Fruit fly (Drosophila melanogaster) whole organism, prepupa: ENCODE data around the gene CG4213.

Source experiments
- Blimp-1 ChIP-seq: fragments of 200-800 bp; sonication (Bioruptor generic); optimal IDR thresholded peaks from 3 replicates; lab custom pipeline; 2017; ENCODE audit warnings: missing biosample characterization, missing genetic modification characterization, mild to moderate bottlenecking, moderate library complexity, missing genetic modification reagents
- CG10631 ChIP-seq: fragments of 200-800 bp; sonication (Bioruptor generic); optimal IDR thresholded peaks from 2 replicates; lab custom pipeline; 2016; ENCODE audit warnings: missing biosample characterization, missing genetic modification characterization
- CG10669 ChIP-seq: fragments of 200-800 bp; sonication (Bioruptor generic); optimal IDR thresholded peaks from 3 replicates; lab custom pipeline; 2018; ENCODE audit warnings: missing biosample characterization, mild to moderate bottlenecking, missing genetic modification characterization, moderate library complexity
- CG11294 ChIP-seq: fragments of 200-800 bp; sonication (Bioruptor generic); IDR thresholded peaks from 2 replicates; pipeline ENCODE4 v1.3.6; 2022; ENCODE audit warnings: missing biosample characterization, missing genetic modification characterization
- CG11762 ChIP-seq: fragments of 200-800 bp; sonication (Bioruptor generic); optimal IDR thresholded peaks from 3 replicates; lab custom pipeline; 2016; ENCODE audit warnings: missing biosample characterization, missing genetic modification characterization; ENCODE audit not compliant: insufficient read depth
- CG11902 ChIP-seq: fragments of 200-800 bp; sonication (Bioruptor generic); optimal IDR thresholded peaks from 3 replicates; lab custom pipeline; 2016; ENCODE audit warnings: missing biosample characterization, missing genetic modification characterization
- CG15336 ChIP-seq: fragments of 200-800 bp; sonication (Bioruptor generic); IDR thresholded peaks from 2 replicates; pipeline ENCODE4 v1.3.6; 2022; ENCODE audit warnings: missing biosample characterization, missing genetic modification characterization
- CG1621 ChIP-seq: fragments of 200-800 bp; sonication (Bioruptor generic); optimal IDR thresholded peaks from 3 replicates; lab custom pipeline; 2018; ENCODE audit warnings: missing biosample characterization, mild to moderate bottlenecking, missing genetic modification characterization
- CG16779 ChIP-seq: fragments of 200-800 bp; sonication (Bioruptor generic); optimal IDR thresholded peaks from 3 replicates; lab custom pipeline; 2017; ENCODE audit warnings: missing biosample characterization, mild to moderate bottlenecking, missing genetic modification characterization
- CG3032 ChIP-seq: fragments of 200-800 bp; optimal IDR thresholded peaks from 2 replicates; lab custom pipeline; 2019; ENCODE audit warnings: missing biosample characterization, mild to moderate bottlenecking, missing genetic modification characterization, moderate library complexity
- CG32006 ChIP-seq: fragments of 200-800 bp; sonication (Bioruptor generic); optimal IDR thresholded peaks from 3 replicates; lab custom pipeline; 2017; ENCODE audit warnings: missing biosample characterization, mild to moderate bottlenecking, missing genetic modification characterization
- CG34406 ChIP-seq: fragments of 200-800 bp; sonication (Bioruptor generic); optimal IDR thresholded peaks from 3 replicates; lab custom pipeline; 2016; ENCODE audit warnings: missing biosample characterization, missing genetic modification characterization
- CG3919 ChIP-seq: fragments of 200-800 bp; sonication (Bioruptor generic); optimal IDR thresholded peaks from 3 replicates; lab custom pipeline; 2016; ENCODE audit warnings: missing biosample characterization, missing genetic modification characterization
- CG4318 ChIP-seq: fragments of 200-800 bp; sonication (Bioruptor generic); optimal IDR thresholded peaks from 3 replicates; lab custom pipeline; 2017; ENCODE audit warnings: missing biosample characterization, mild to moderate bottlenecking, missing genetic modification characterization
- CG6163 ChIP-seq: fragments of 200-800 bp; sonication (Bioruptor generic); IDR thresholded peaks from 3 replicates; pipeline ENCODE4 v1.3.6; 2022; ENCODE audit warnings: missing biosample characterization, missing genetic modification characterization
- CG6276 ChIP-seq: fragments of 200-800 bp; sonication (Bioruptor generic); optimal IDR thresholded peaks from 2 replicates; lab custom pipeline; 2017; ENCODE audit warnings: missing biosample characterization, mild to moderate bottlenecking, missing genetic modification characterization
- CG6792 ChIP-seq: fragments of 200-800 bp; sonication (Bioruptor generic); optimal IDR thresholded peaks from 3 replicates; lab custom pipeline; 2016; ENCODE audit warnings: missing biosample characterization, missing genetic modification characterization
- CG6808 ChIP-seq: fragments of 200-800 bp; sonication (Bioruptor generic); optimal IDR thresholded peaks from 3 replicates; lab custom pipeline; 2017; ENCODE audit warnings: missing biosample characterization, missing genetic modification characterization, mild to moderate bottlenecking, moderate library complexity, missing genetic modification reagents
- CG6854 ChIP-seq: fragments of 200-800 bp; sonication (Bioruptor generic); optimal IDR thresholded peaks from 2 replicates; lab custom pipeline; 2017; ENCODE audit warnings: missing biosample characterization, mild to moderate bottlenecking, missing genetic modification characterization
- CG7368 ChIP-seq: fragments of 200-800 bp; sonication (Bioruptor generic); optimal IDR thresholded peaks from 3 replicates; lab custom pipeline; 2016; ENCODE audit warnings: missing biosample characterization, missing genetic modification characterization
- CG8119 ChIP-seq: fragments of 200-800 bp; sonication (Bioruptor generic); IDR thresholded peaks from 3 replicates; pipeline ENCODE4 v1.3.6; 2022; ENCODE audit warnings: missing biosample characterization, missing genetic modification characterization
- CG8632 ChIP-seq: fragments of 200-800 bp; sonication (Bioruptor generic); optimal IDR thresholded peaks from 3 replicates; lab custom pipeline; 2016; ENCODE audit warnings: missing biosample characterization, missing genetic modification characterization
- Eip78C ChIP-seq: fragments of 200-800 bp; sonication (Bioruptor generic); peaks from one replicate; lab custom pipeline; 2016; ENCODE audit warnings: missing biosample characterization, missing genetic modification characterization
- Eip93F ChIP-seq: fragments of 200-800 bp; sonication (Bioruptor generic); optimal IDR thresholded peaks from 2 replicates; lab custom pipeline; 2016; ENCODE audit warnings: missing biosample characterization, mild to moderate bottlenecking, missing genetic modification characterization
- Ets21C ChIP-seq: fragments of 200-800 bp; sonication (Bioruptor generic); optimal IDR thresholded peaks from 3 replicates; lab custom pipeline; 2016; ENCODE audit warnings: missing biosample characterization, missing genetic modification characterization
- Ets96B ChIP-seq: fragments of 200-800 bp; optimal IDR thresholded peaks from 2 replicates; lab custom pipeline; 2019; ENCODE audit warnings: missing biosample characterization, mild to moderate bottlenecking, missing genetic modification characterization, moderate library complexity
- Gug ChIP-seq: fragments of 200-800 bp; sonication (Bioruptor generic); IDR thresholded peaks from 2 replicates; pipeline ENCODE4 v1.3.6; 2022; ENCODE audit warnings: missing biosample characterization, missing genetic modification characterization
- Hr38 ChIP-seq: sonication (Bioruptor generic); optimal IDR thresholded peaks from 2 replicates; lab custom pipeline; 2016; ENCODE audit warnings: missing biosample characterization, missing genetic modification characterization
- Hr39 ChIP-seq: fragments of 200-800 bp; sonication (Bioruptor generic); optimal IDR thresholded peaks from 2 replicates; lab custom pipeline; 2016; ENCODE audit warnings: missing biosample characterization, missing genetic modification characterization
- Hr4 ChIP-seq: fragments of 200-800 bp; sonication (Bioruptor generic); optimal IDR thresholded peaks from 3 replicates; lab custom pipeline; 2016; ENCODE audit warnings: missing biosample characterization, missing genetic modification characterization
- Lpt ChIP-seq: fragments of 200-800 bp; sonication (Bioruptor generic); optimal IDR thresholded peaks from 3 replicates; lab custom pipeline; 2016; ENCODE audit warnings: missing biosample characterization, missing genetic modification characterization
- Met ChIP-seq: fragments of 200-800 bp; sonication (Bioruptor generic); optimal IDR thresholded peaks from 3 replicates; lab custom pipeline; 2016; ENCODE audit warnings: missing biosample characterization, missing genetic modification characterization
- OdsH ChIP-seq: fragments of 200-800 bp; sonication (Bioruptor generic); optimal IDR thresholded peaks from 3 replicates; lab custom pipeline; 2016; ENCODE audit warnings: missing biosample characterization, missing genetic modification characterization
- Smox ChIP-seq: fragments of 200-800 bp; sonication (Bioruptor generic); optimal IDR thresholded peaks from 3 replicates; lab custom pipeline; 2016; ENCODE audit warnings: missing biosample characterization, missing genetic modification characterization
- Sox102F ChIP-seq: fragments of 200-800 bp; sonication (Bioruptor generic); optimal IDR thresholded peaks from 2 replicates; lab custom pipeline; 2016; ENCODE audit warnings: missing biosample characterization, mild to moderate bottlenecking, missing genetic modification characterization
- Sox15 ChIP-seq: fragments of 200-800 bp; sonication (Bioruptor generic); optimal IDR thresholded peaks from 3 replicates; lab custom pipeline; 2016; ENCODE audit warnings: missing biosample characterization, missing genetic modification characterization
- achi ChIP-seq: fragments of 200-800 bp; sonication (Bioruptor generic); optimal IDR thresholded peaks from 3 replicates; lab custom pipeline; 2016; ENCODE audit warnings: missing biosample characterization, missing genetic modification characterization
- acj6 ChIP-seq: fragments of 200-800 bp; sonication (Bioruptor generic); optimal IDR thresholded peaks from 3 replicates; lab custom pipeline; 2016; ENCODE audit warnings: missing biosample characterization, missing genetic modification characterization
- dac ChIP-seq: fragments of 200-800 bp; sonication (Bioruptor generic); optimal IDR thresholded peaks from 2 replicates; lab custom pipeline; 2017; ENCODE audit warnings: missing biosample characterization, mild to moderate bottlenecking, missing genetic modification characterization
- eg ChIP-seq: fragments of 200-800 bp; sonication (Bioruptor generic); IDR thresholded peaks from 3 replicates; pipeline ENCODE4 v1.3.6; 2022; ENCODE audit warnings: missing biosample characterization, missing genetic modification characterization
- fd59A ChIP-seq: fragments of 200-800 bp; sonication (Bioruptor generic); optimal IDR thresholded peaks from 2 replicates; lab custom pipeline; 2017; ENCODE audit warnings: missing biosample characterization, mild to moderate bottlenecking, missing genetic modification characterization, missing genetic modification reagents
- fd85E ChIP-seq: fragments of 200-800 bp; sonication (Bioruptor generic); optimal IDR thresholded peaks from 3 replicates; lab custom pipeline; 2016; ENCODE audit warnings: missing biosample characterization, missing genetic modification characterization
- fkh ChIP-seq: fragments of 200-800 bp; sonication (Bioruptor generic); optimal IDR thresholded peaks from 3 replicates; lab custom pipeline; 2017; ENCODE audit warnings: missing biosample characterization, mild to moderate bottlenecking, missing genetic modification characterization, moderate library complexity
- lz ChIP-seq: fragments of 200-800 bp; sonication (Bioruptor generic); optimal IDR thresholded peaks from 3 replicates; lab custom pipeline; 2016; ENCODE audit warnings: missing biosample characterization, missing genetic modification characterization
- net ChIP-seq: fragments of 200-800 bp; sonication (Bioruptor generic); optimal IDR thresholded peaks from 3 replicates; lab custom pipeline; 2016; ENCODE audit warnings: missing biosample characterization, missing genetic modification characterization
- pdm3 ChIP-seq: fragments of 200-800 bp; sonication (Bioruptor generic); optimal IDR thresholded peaks from 3 replicates; lab custom pipeline; 2016; ENCODE audit warnings: missing biosample characterization, missing genetic modification characterization
- salr ChIP-seq, 2 experiments: fragments of 200-800 bp; sonication (Bioruptor generic); optimal IDR thresholded peaks; 3 replicates each; lab custom pipeline; 2016 to 2018; ENCODE audit warnings: missing biosample characterization in 2 of 2, missing genetic modification characterization in 2 of 2, mild to moderate bottlenecking in 1 of 2
- spab ChIP-seq: fragments of 200-800 bp; sonication (Bioruptor generic); optimal IDR thresholded peaks from 2 replicates; lab custom pipeline; 2017; ENCODE audit warnings: missing biosample characterization, mild to moderate bottlenecking, missing genetic modification characterization, missing genetic modification reagents
- ss ChIP-seq, 2 experiments: fragments of 200-800 bp; sonication (Bioruptor generic); optimal IDR thresholded peaks; 2 replicates in 1 of 2; 3 replicates in 1 of 2; lab custom pipeline; 2017 to 2018; ENCODE audit warnings: mild to moderate bottlenecking in 2 of 2, missing biosample characterization in 2 of 2, missing genetic modification characterization in 2 of 2, moderate library complexity in 1 of 2
- svp ChIP-seq: fragments of 200-800 bp; sonication (Bioruptor generic); peaks from one replicate; lab custom pipeline; 2016; ENCODE audit warnings: missing biosample characterization, missing genetic modification characterization
- topi ChIP-seq: fragments of 200-800 bp; sonication (Bioruptor generic); optimal IDR thresholded peaks from 3 replicates; lab custom pipeline; 2016; ENCODE audit warnings: missing biosample characterization, missing genetic modification characterization
- vri ChIP-seq: fragments of 200-800 bp; sonication (Bioruptor generic); optimal IDR thresholded peaks from 3 replicates; lab custom pipeline; 2016; ENCODE audit warnings: missing biosample characterization, mild to moderate bottlenecking, missing genetic modification characterization

Gene CG4213

DNA sequence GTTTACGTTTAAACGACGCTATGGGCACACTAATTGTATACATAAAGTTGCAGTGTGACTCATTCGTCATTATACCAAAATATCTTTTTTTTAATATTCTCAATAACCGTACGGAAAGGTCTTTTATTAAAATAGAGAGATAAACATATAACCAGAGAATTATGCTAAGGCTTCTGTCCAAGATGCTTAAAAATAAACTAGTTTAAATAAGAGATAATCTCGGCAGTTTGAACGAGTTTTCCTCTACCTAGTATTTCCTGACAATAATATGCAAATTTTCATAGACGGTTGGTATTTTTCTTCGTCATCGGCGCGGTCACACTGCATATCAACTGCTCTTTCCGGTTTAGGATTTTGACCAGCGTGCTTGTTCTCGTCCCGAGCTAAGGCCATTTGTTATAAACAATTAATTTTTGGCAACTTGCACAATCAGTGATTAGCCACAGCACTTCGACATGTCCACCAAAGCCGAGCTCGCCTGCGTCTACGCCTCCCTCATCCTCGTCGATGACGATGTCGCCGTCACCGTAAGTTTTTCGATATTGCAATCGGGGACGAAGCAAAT is 17.7 kb upstream of the CG4213 start, which contains the start of the genes CG13690 and RpLP1:
Gene CG13690 (minus strand): TSS at position 33 of the 565 bp plus-strand sequence.
Gene RpLP1 (plus strand): TSS at position 333 of the 565 bp plus-strand sequence.
- peak; percentile 68 for TF ChIP-seq achi (GFP tag; lab: Kevin White, UChicago)
- TF ChIP-seq CG6854 (GFP tag; lab: Kevin White, UChicago) = peak; percentile 90
- peak; percentile 69 for TF ChIP-seq CG7368 (GFP tag; lab: Kevin White, UChicago)
- TF ChIP-seq ss (GFP tag; optimal IDR thresholded peaks at IDR 0.05; lab: Kevin White, UChicago) = peak; percentile 73 to 82
- no peak for TF ChIP-seq Hr38 (GFP tag; lab: Kevin White, UChicago)
- peak; percentile 77 for TF ChIP-seq Sox102F (GFP tag; lab: Kevin White, UChicago)
- peak; percentile 74 for TF ChIP-seq pdm3 (GFP tag; lab: Kevin White, UChicago)
- peak; percentile 63 for TF ChIP-seq fd85E (GFP tag; lab: Kevin White, UChicago)
- peak; percentile 63; the same call in 2 of the 3 replicates for TF ChIP-seq eg (GFP tag; lab: Robert Waterston, UW)
- TF ChIP-seq Ets96B (tag; lab: Kevin White, UChicago) = peak; percentile 39
- peak; percentile 42 for TF ChIP-seq Blimp-1 (GFP tag; lab: Kevin White, UChicago)
- TF ChIP-seq CG11294 (GFP tag; lab: Robert Waterston, UW) = no peak
- TF ChIP-seq CG34406 (GFP tag; lab: Kevin White, UChicago) = peak; percentile 71
- TF ChIP-seq svp (GFP tag; lab: Kevin White, UChicago) = peak; percentile 59
- TF ChIP-seq net (GFP tag; lab: Kevin White, UChicago) = peak; percentile 76
- peak; percentile 94 for TF ChIP-seq Eip78C (GFP tag; lab: Kevin White, UChicago)
- no peak for TF ChIP-seq Lpt (GFP tag; lab: Kevin White, UChicago)
- TF ChIP-seq spab (GFP tag; lab: Kevin White, UChicago) = peak; percentile 18
- TF ChIP-seq CG6792 (GFP tag; lab: Kevin White, UChicago) = peak; percentile 56
- TF ChIP-seq CG11902 = no peak
- no peak for TF ChIP-seq CG4318 (GFP tag; lab: Kevin White, UChicago)
- 0 out of 2 replicates have a peak, but pooled peaks have one; percentile 23 for TF ChIP-seq CG15336
- TF ChIP-seq CG6808 (GFP tag; lab: Kevin White, UChicago) = peak; percentile 71
- peak; percentile 81 for TF ChIP-seq CG3919 (GFP tag; lab: Kevin White, UChicago)
- peak; percentile 32 for TF ChIP-seq Ets21C (GFP tag; lab: Kevin White, UChicago)
- TF ChIP-seq CG8119 (GFP tag; lab: Robert Waterston, UW) = no peak; the same call in 2 of the 3 replicates
- no peak for TF ChIP-seq CG10631 (GFP tag; lab: Kevin White, UChicago)
- TF ChIP-seq Smox (GFP tag; lab: Kevin White, UChicago) = peak; percentile 68
- no peak for TF ChIP-seq Gug (GFP tag; lab: Robert Waterston, UW)
- TF ChIP-seq dac (GFP tag; lab: Kevin White, UChicago) = peak; percentile 48
- peak; percentile 4 for TF ChIP-seq Eip93F
- TF ChIP-seq fd59A (GFP tag; lab: Kevin White, UChicago) = peak; percentile 28
- peak; percentile 61 for TF ChIP-seq OdsH
- peak; percentile 43 for TF ChIP-seq CG10669 (GFP tag; lab: Kevin White, UChicago)
- peak; percentile 49 for TF ChIP-seq CG6163
- peak; percentile 56 for TF ChIP-seq CG3032
- peak; percentile 73 for TF ChIP-seq topi (GFP tag; lab: Kevin White, UChicago)
- peak; percentile 61 for TF ChIP-seq acj6 (GFP tag; lab: Kevin White, UChicago)
- TF ChIP-seq CG32006 (GFP tag; lab: Kevin White, UChicago) = peak; percentile 12
- peak; percentile 42 for TF ChIP-seq Hr39 (GFP tag; lab: Kevin White, UChicago)
- TF ChIP-seq Sox15 = no peak
- TF ChIP-seq Hr4 (GFP tag; lab: Kevin White, UChicago) = no peak
- TF ChIP-seq fkh (GFP tag; lab: Kevin White, UChicago) = peak; percentile 96
- TF ChIP-seq CG8632 (GFP tag; lab: Kevin White, UChicago) = peak; percentile 71
- peak; percentile 76 for TF ChIP-seq Met (GFP tag; lab: Kevin White, UChicago)
- peak; percentile 63 for TF ChIP-seq CG1621 (tag; lab: Kevin White, UChicago)
- TF ChIP-seq CG16779 (tag; lab: Kevin White, UChicago) = peak; percentile 69
- TF ChIP-seq lz (GFP tag; lab: Kevin White, UChicago) = peak; percentile 69
- no peak for TF ChIP-seq CG6276 (GFP tag; lab: Kevin White, UChicago)
- peak; percentile 78 for TF ChIP-seq vri (GFP tag; lab: Kevin White, UChicago)
- peak; percentile 36 for TF ChIP-seq CG11762 (GFP tag; lab: Kevin White, UChicago)
- TF ChIP-seq salr (GFP tag; optimal IDR thresholded peaks at IDR 0.05; lab: Kevin White, UChicago) = peak; percentile 4 to 38
